Fruit fly (Drosophila melanogaster) whole organism, adult: ENCODE data around the gene Etl1.

ENCODE experiments used
- CG5204 ChIP-seq: fragments of 200-800 bp; sonication (Bioruptor generic); optimal IDR thresholded peaks from 2 replicates; lab custom pipeline; 2016; ENCODE audit warnings: missing biosample characterization, missing genetic modification characterization
- CG7045 ChIP-seq: fragments of 200-800 bp; sonication (Bioruptor generic); optimal IDR thresholded peaks from 2 replicates; lab custom pipeline; 2017; ENCODE audit warnings: missing biosample characterization, mild to moderate bottlenecking, missing genetic modification characterization
- CG7101 ChIP-seq: fragments of 200-800 bp; sonication (Bioruptor generic); optimal IDR thresholded peaks from 2 replicates; lab custom pipeline; 2018; ENCODE audit warnings: missing biosample characterization, mild to moderate bottlenecking, missing genetic modification characterization, moderate library complexity
- Hr96 ChIP-seq: fragments of 200-800 bp; sonication (Bioruptor generic); optimal IDR thresholded peaks from 2 replicates; lab custom pipeline; 2016; ENCODE audit warnings: missing biosample characterization, missing genetic modification characterization
- Mnt ChIP-seq: fragments of 200-800 bp; sonication (Bioruptor generic); optimal IDR thresholded peaks from 2 replicates; lab custom pipeline; 2016; ENCODE audit warnings: missing biosample characterization, mild to moderate bottlenecking, missing genetic modification characterization
- bab1 ChIP-seq: fragments of 200-800 bp; sonication (Bioruptor generic); optimal IDR thresholded peaks from 3 replicates; lab custom pipeline; 2019; ENCODE audit warnings: missing biosample characterization, mild to moderate bottlenecking, missing genetic modification characterization, moderate library complexity
- cnc ChIP-seq, 2 experiments: fragments of >200 bp; optimal IDR thresholded peaks; 2 replicates each; lab custom pipeline; 2017
- kay ChIP-seq: fragments of 200-800 bp; sonication (Bioruptor generic); peaks from one replicate; lab custom pipeline; 2016; ENCODE audit warnings: missing biosample characterization, missing genetic modification characterization, borderline replicate concordance
- ovo ChIP-seq: fragments of 200-800 bp; sonication (Bioruptor generic); optimal IDR thresholded peaks from 2 replicates; lab custom pipeline; 2016; ENCODE audit warnings: missing biosample characterization, missing genetic modification characterization
- tj ChIP-seq: fragments of 200-800 bp; sonication (Bioruptor generic); optimal IDR thresholded peaks from 3 replicates; lab custom pipeline; 2017; ENCODE audit warnings: missing biosample characterization, mild to moderate bottlenecking, missing genetic modification characterization, moderate library complexity
- toe ChIP-seq: fragments of 200-800 bp; sonication (Bioruptor generic); optimal IDR thresholded peaks from 2 replicates; lab custom pipeline; 2016; ENCODE audit warnings: missing biosample characterization, missing genetic modification characterization

DNA sequence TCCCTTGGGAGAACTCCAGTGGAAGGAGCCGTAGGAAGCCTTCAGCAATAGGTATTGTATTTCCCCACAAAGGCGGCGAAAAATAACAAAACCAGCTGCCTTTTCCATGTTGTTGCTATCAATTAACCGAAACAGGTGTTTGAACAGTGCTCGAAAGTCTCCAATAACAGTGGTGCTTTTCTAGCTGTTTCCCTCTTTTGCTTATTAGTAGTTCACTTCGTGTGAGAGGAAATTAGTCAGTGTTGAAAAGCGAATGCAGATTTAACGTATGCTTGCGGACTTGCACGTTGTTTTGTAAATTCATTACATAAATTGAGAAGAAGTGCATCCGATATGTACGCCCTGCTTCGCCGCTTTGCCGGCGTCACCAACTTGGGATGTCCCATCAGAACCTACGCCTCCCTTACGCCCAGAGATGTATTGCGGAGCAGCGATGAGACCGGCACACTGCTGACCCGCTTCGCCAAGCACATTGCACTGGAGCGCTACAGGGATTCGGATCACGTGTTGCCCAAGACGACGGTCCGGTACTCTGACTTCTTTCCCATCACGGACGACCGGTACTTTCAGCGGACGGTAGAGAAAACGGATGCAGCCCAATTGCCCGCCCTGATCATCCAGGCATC is 26.3 kb upstream of the Etl1 start, which contains the start of the genes Datp and CG4619:
- TF ChIP-seq toe (GFP tag; lab: Kevin White, UChicago) (peak; percentile 59), ovo (GFP tag; lab: Kevin White, UChicago) (peak; percentile 39), CG7045 (peak; percentile 13), CG7101 (tag; lab: Kevin White, UChicago) (peak; percentile 82), bab1 (GFP tag; lab: Kevin White, UChicago) (peak; percentile 47), cnc (optimal IDR thresholded peaks at IDR 0.05; lab: Kevin White, UChicago) (no peak), kay (GFP tag; lab: Kevin White, UChicago) (no peak), tj (GFP tag; lab: Kevin White, UChicago) (no peak), Mnt (peak; percentile 84), CG5204 (no peak), Hr96 (GFP tag; lab: Kevin White, UChicago) (peak; percentile 66)
